Fruit fly (Drosophila melanogaster): ENCODE measurements around the gene lsn.

dm6 chr3R:21832203-21832602, 32.8 kb upstream of the lsn start, which contains the start of gene Gr93a:
- no peak for TF ChIP-seq CG8301 (tag; optimal IDR thresholded peaks at IDR 0.05)
- no peak for TF ChIP-seq CG14655 (GFP tag; optimal IDR thresholded peaks at IDR 0.05)
- TF ChIP-seq CG15710 (tag; optimal IDR thresholded peaks at IDR 0.05), result no peak
- peak; percentile 5 for TF ChIP-seq EcR (GFP tag; optimal IDR thresholded peaks at IDR 0.05)
